Worm (Caenorhabditis elegans): Measurements from ENCODE around the gene fbxa-188.

- TF ChIP-seq F33H1.4 (GFP tag; IDR thresholded peaks at IDR 0.05) (no peak), C06A6.2 (GFP tag; conservative IDR thresholded peaks at IDR 0.05) (no peak), ceh-40 (GFP tag; IDR thresholded peaks at IDR 0.05) (no peak), Y53G8AR.9 (GFP tag; conservative IDR thresholded peaks at IDR 0.05) (no peak), F55B11.4 (tag; optimal IDR thresholded peaks at IDR 0.05; ENCODE audit: borderline replicate concordance, insufficient read depth) (no peak), madf-6 (GFP tag; IDR thresholded peaks at IDR 0.05) (no peak), lir-1 (GFP tag; conservative IDR thresholded peaks at IDR 0.05) (no peak), bed-1 (GFP tag; IDR thresholded peaks at IDR 0.05) (no peak), ceh-58 (GFP tag; IDR thresholded peaks at IDR 0.05) (no peak), bed-2 (GFP tag; IDR thresholded peaks at IDR 0.05) (no peak), F52B5.7 (tag; optimal IDR thresholded peaks at IDR 0.05) (no peak), F57A8.1 (GFP tag; optimal IDR thresholded peaks at IDR 0.05) (no peak), lag-1 (GFP tag; IDR thresholded peaks at IDR 0.05) (no peak)
These were observed 29.7 kb downstream of the fbxa-188 start, which contains the start of gene F31E9.6 for ce11 chrV:17315063-17315462.

Data from whole organism, young adult.